Fruit fly (Drosophila melanogaster): Measurements from ENCODE around the gene Trax.

The Trax gene

DNA sequence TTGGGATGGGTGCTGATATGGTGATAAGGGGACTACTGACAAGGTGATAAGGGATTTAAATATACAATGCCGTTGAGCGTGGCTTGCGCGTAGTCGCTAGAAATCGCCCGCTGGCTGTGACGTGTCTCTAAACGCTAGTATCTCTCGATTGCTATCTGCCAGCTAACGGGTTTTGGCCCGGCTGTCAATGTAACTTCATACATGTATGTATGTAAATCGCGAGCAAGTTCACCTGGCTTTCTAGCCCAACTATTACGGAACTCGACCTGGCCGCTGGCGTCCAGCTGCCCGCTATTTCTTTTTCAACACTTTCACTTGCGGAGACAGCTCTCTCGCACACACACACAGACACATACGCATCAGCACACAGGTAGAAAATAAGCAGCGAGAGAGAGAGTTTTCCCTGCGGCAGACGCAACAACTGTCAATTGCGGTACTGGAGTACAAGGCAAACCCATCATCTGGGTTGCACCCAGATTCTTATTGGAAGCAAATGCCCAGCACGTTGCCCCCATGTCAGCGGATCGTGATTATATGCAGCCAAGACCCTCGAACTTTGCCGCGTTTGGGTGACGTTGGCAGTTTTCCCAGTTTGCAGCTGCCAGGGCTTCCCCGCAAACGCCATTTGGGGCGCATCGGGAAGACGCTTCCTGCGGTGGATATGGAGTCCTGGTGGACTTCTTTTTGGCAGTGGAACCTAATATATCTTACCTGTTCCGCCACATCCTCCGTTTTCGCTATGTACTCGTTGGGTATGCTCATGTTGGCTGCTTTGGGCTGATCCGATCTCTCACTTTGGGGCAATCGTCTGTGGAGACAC lies 16.1 kb upstream of the Trax start:
- TF ChIP-seq Pif1A (GFP tag; optimal IDR thresholded peaks at IDR 0.05) (no peak), CG8301 (tag; optimal IDR thresholded peaks at IDR 0.05) (peak; percentile 10), gl (tag; optimal IDR thresholded peaks at IDR 0.05) (no peak)

DNA sequence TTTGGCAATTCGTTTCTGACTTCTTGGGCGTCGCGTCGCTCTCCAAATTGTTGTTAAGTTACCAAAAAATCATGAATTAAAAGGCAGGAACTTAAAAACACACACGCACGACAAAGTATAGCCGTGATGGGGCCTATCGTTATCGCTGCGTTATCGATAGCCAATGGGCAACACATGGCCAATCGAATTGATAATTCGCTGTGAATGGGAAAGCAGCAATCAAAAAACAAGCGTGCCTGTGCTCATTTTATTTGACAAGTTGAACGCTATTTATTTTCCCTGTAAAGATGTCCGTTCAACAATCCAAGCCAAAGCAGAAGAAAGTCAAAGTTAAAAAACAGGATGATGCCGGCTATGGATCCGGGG lies 15.5 kb upstream of the Trax start, which contains the start of the genes Surf4 and CG31301:
TSS of gene Surf4 (minus strand) at position 159 of the 366 bp plus-strand sequence.
TSS of gene CG31301 (plus strand) at position 188 of the 366 bp plus-strand sequence.
- TF ChIP-seq CG12605 (GFP tag; IDR thresholded peaks at IDR 0.05) (no peak), rn (GFP tag; IDR thresholded peaks at IDR 0.05) (no peak), Pif1B (GFP tag; optimal IDR thresholded peaks at IDR 0.05) (no peak), D1 (tag; optimal IDR thresholded peaks at IDR 0.05) (no peak), CG13204 (GFP tag; optimal IDR thresholded peaks at IDR 0.05) (no peak), Pif1A (GFP tag; optimal IDR thresholded peaks at IDR 0.05) (no peak), CG34367 (tag; optimal IDR thresholded peaks at IDR 0.05) (no peak), CG15710 (tag; optimal IDR thresholded peaks at IDR 0.05) (no peak), fd96Ca (GFP tag; IDR thresholded peaks at IDR 0.05) (no peak), CG14655 (GFP tag; optimal IDR thresholded peaks at IDR 0.05) (no peak), CG4496 (GFP tag; IDR thresholded peaks at IDR 0.05) (no peak), CG8301 (tag; optimal IDR thresholded peaks at IDR 0.05) (no peak), Snoo (tag; optimal IDR thresholded peaks at IDR 0.05) (no peak), CG10348 (GFP tag; IDR thresholded peaks at IDR 0.05) (no peak), gl (tag; optimal IDR thresholded peaks at IDR 0.05) (no peak), Ets98B (GFP tag; IDR thresholded peaks at IDR 0.05) (no peak), EcR (GFP tag; optimal IDR thresholded peaks at IDR 0.05) (no peak), CG32121 (GFP tag; IDR thresholded peaks at IDR 0.05) (no peak), CG17806 (tag; optimal IDR thresholded peaks at IDR 0.05) (no peak), CG9948 (tag; optimal IDR thresholded peaks at IDR 0.05) (no peak)

DNA sequence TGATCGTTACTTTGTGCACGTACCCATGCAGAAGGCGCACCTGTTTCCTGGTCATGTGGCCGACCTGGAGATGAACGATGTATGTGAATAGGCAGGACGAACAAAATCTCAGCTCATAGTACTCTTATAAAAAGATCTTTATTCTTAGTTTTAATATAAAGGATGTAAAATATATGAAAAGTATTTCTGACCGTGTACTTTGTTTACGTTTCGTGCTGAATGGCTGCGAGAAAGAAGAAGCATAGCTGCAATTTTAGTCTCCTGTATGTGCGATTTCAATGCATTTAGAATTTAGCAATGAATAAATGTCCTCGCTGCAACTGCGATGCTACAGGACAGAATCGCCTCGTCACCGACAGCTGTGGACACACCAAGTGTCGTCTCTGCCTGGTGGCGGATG lies 13.7 kb upstream of the Trax start, which contains the start of the genes CG42726 and CG42727:
TSS of gene CG42726 (plus strand) at position 227 of the 400 bp plus-strand sequence.
TSS of gene CG42727 (plus strand) at position 227 of the 400 bp plus-strand sequence.
- TF ChIP-seq EcR (GFP tag; optimal IDR thresholded peaks at IDR 0.05) (no peak), D1 (tag; optimal IDR thresholded peaks at IDR 0.05) (no peak), CG14655 (GFP tag; optimal IDR thresholded peaks at IDR 0.05) (no peak), CG32121 (GFP tag; IDR thresholded peaks at IDR 0.05) (peak; percentile 49; the same call in 1 of the 2 replicates), CG15710 (tag; optimal IDR thresholded peaks at IDR 0.05) (peak; percentile 49), Pif1A (GFP tag; optimal IDR thresholded peaks at IDR 0.05) (no peak), CG8159 (tag; optimal IDR thresholded peaks at IDR 0.05) (no peak), Ets98B (GFP tag; IDR thresholded peaks at IDR 0.05) (peak; percentile 18; the same call in 1 of the 2 replicates), CG34367 (tag; optimal IDR thresholded peaks at IDR 0.05) (peak; percentile 4), fd96Ca (GFP tag; IDR thresholded peaks at IDR 0.05) (peak; percentile 31; the same call in 1 of the 3 replicates), Pif1B (GFP tag; optimal IDR thresholded peaks at IDR 0.05) (no peak), CG12605 (GFP tag; IDR thresholded peaks at IDR 0.05) (no peak), gl (tag; optimal IDR thresholded peaks at IDR 0.05) (no peak), CG17806 (tag; optimal IDR thresholded peaks at IDR 0.05) (peak; percentile 39), CG10348 (GFP tag; IDR thresholded peaks at IDR 0.05) (no peak), CG9948 (tag; optimal IDR thresholded peaks at IDR 0.05) (peak; percentile 17), CG8301 (tag; optimal IDR thresholded peaks at IDR 0.05) (no peak), CG4496 (GFP tag; IDR thresholded peaks at IDR 0.05) (peak; percentile 63; the same call in 2 of the 3 replicates), Snoo (tag; optimal IDR thresholded peaks at IDR 0.05) (peak; percentile 44), CG13204 (GFP tag; optimal IDR thresholded peaks at IDR 0.05) (no peak), rn (GFP tag; IDR thresholded peaks at IDR 0.05) (no peak)

DNA sequence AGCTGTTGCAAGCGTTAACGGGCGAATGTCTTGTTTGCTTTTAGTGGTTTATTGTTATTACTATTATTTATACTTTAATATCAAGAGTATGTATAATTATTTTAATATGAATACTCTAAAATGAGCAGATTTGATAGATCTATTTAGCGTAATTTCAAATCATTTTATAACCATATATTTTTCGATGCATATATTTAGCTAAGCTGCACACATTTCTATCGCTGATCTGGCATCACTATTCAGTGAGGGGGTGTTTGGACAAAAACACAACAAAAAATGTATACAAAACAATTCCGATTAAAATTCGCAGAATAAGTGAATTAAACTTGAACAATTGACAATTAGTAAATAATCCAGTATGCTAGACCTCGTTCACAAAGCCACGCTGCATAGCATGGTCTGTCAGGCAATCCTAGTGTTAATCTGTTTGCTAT lies 10.5 kb upstream of the Trax start, which contains the start of the genes Trs33 and Tmtc4:
TSS of gene Trs33 (minus strand) at position 3 of the 434 bp plus-strand sequence.
TSS of gene Tmtc4 (plus strand) at position 233 of the 434 bp plus-strand sequence.
- TF ChIP-seq CG4496 (GFP tag; IDR thresholded peaks at IDR 0.05) (no peak), D1 (tag; optimal IDR thresholded peaks at IDR 0.05) (no peak), CG8301 (tag; optimal IDR thresholded peaks at IDR 0.05) (no peak), Pif1A (GFP tag; optimal IDR thresholded peaks at IDR 0.05) (no peak), CG14655 (GFP tag; optimal IDR thresholded peaks at IDR 0.05) (no peak), CG10348 (GFP tag; IDR thresholded peaks at IDR 0.05) (no peak), Snoo (tag; optimal IDR thresholded peaks at IDR 0.05) (peak; percentile 28), CG8159 (tag; optimal IDR thresholded peaks at IDR 0.05) (no peak), CG12605 (GFP tag; IDR thresholded peaks at IDR 0.05) (no peak), CG32121 (GFP tag; IDR thresholded peaks at IDR 0.05) (0 out of 2 replicates have a peak, but pooled peaks have one; percentile 13), fd96Ca (GFP tag; IDR thresholded peaks at IDR 0.05) (no peak), Ets98B (GFP tag; IDR thresholded peaks at IDR 0.05) (no peak), Pif1B (GFP tag; optimal IDR thresholded peaks at IDR 0.05) (no peak), CG13204 (GFP tag; optimal IDR thresholded peaks at IDR 0.05) (no peak), rn (GFP tag; IDR thresholded peaks at IDR 0.05) (no peak), CG17806 (tag; optimal IDR thresholded peaks at IDR 0.05) (peak; percentile 15), CG9948 (tag; optimal IDR thresholded peaks at IDR 0.05) (peak; percentile 6), EcR (GFP tag; optimal IDR thresholded peaks at IDR 0.05) (peak; percentile 9), CG15710 (tag; optimal IDR thresholded peaks at IDR 0.05) (peak; percentile 39)

DNA sequence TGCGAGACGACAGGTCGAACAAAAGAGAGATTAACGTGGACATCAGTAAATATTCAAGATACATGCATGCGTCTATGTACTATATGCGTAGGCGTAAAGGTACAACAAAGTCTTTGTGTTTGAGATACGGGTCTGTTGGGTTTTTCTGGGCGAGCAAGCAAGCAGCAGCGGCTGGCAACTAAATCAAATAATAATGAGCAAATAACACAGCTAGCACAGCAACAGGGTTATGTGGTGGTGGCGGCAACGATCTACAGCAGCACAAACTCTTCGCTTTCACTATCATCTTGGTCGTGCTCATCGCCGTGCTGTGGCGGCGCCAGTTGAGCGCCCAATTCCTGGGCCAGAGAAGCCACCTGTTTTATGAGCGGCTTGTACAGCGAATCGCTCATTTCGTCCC lies 7.5 kb upstream of the Trax start:
- no peak for TF ChIP-seq CG14655 (GFP tag; optimal IDR thresholded peaks at IDR 0.05)

All from whole organism, pupa.